Fruit fly (Drosophila melanogaster): ENCODE results near the gene CG6154.

- TF ChIP-seq CG8478 (optimal IDR thresholded peaks at IDR 0.05) (no peak), CTCF (optimal IDR thresholded peaks at IDR 0.05) (no peak)
These were observed 40.3 kb upstream of the CG6154 start for dm6 chr3R:26222123-26222651.

Measured in S2 (cell line).